Fruit fly (Drosophila melanogaster) whole organism, adult: ENCODE data around the gene RpL7-like.

Source experiments
- CG11617 ChIP-seq: fragments of 200-800 bp; sonication (Bioruptor generic); optimal IDR thresholded peaks from 2 replicates; lab custom pipeline; 2017; ENCODE audit warnings: mild to moderate bottlenecking, missing biosample characterization, missing genetic modification reagents, missing genetic modification characterization
- CG12768 ChIP-seq: fragments of 200-800 bp; sonication (Bioruptor generic); optimal IDR thresholded peaks from 2 replicates; lab custom pipeline; 2017; ENCODE audit warnings: missing biosample characterization, missing genetic modification characterization, mild to moderate bottlenecking, moderate library complexity, missing genetic modification reagents
- CG14711 ChIP-seq: fragments of 200-800 bp; sonication (Bioruptor generic); optimal IDR thresholded peaks from 2 replicates; lab custom pipeline; 2018; ENCODE audit warnings: missing biosample characterization, mild to moderate bottlenecking, missing genetic modification characterization, moderate library complexity
- CG1620 ChIP-seq: fragments of 200-800 bp; sonication (Bioruptor generic); optimal IDR thresholded peaks from 2 replicates; lab custom pipeline; 2016; ENCODE audit warnings: missing biosample characterization, missing genetic modification characterization
- CG33017 ChIP-seq: fragments of 200-800 bp; sonication (Bioruptor generic); optimal IDR thresholded peaks from 2 replicates; lab custom pipeline; 2018; ENCODE audit warnings: missing biosample characterization, mild to moderate bottlenecking, missing genetic modification characterization, moderate library complexity
- CG7045 ChIP-seq: fragments of 200-800 bp; sonication (Bioruptor generic); optimal IDR thresholded peaks from 2 replicates; lab custom pipeline; 2017; ENCODE audit warnings: missing biosample characterization, mild to moderate bottlenecking, missing genetic modification characterization
- CG7101 ChIP-seq: fragments of 200-800 bp; sonication (Bioruptor generic); optimal IDR thresholded peaks from 2 replicates; lab custom pipeline; 2018; ENCODE audit warnings: missing biosample characterization, mild to moderate bottlenecking, missing genetic modification characterization, moderate library complexity
- Clk ChIP-seq: fragments of 200-800 bp; sonication (Bioruptor generic); optimal IDR thresholded peaks from 2 replicates; lab custom pipeline; 2017; ENCODE audit warnings: missing biosample characterization, missing genetic modification characterization
- Crg-1 ChIP-seq: fragments of 200-800 bp; sonication (Bioruptor generic); optimal IDR thresholded peaks from 2 replicates; lab custom pipeline; 2016; ENCODE audit warnings: missing biosample characterization, missing genetic modification characterization
- Hr96 ChIP-seq: fragments of 200-800 bp; sonication (Bioruptor generic); optimal IDR thresholded peaks from 2 replicates; lab custom pipeline; 2016; ENCODE audit warnings: missing biosample characterization, missing genetic modification characterization
- Mnt ChIP-seq: fragments of 200-800 bp; sonication (Bioruptor generic); optimal IDR thresholded peaks from 2 replicates; lab custom pipeline; 2016; ENCODE audit warnings: missing biosample characterization, mild to moderate bottlenecking, missing genetic modification characterization
- bab1 ChIP-seq: fragments of 200-800 bp; sonication (Bioruptor generic); optimal IDR thresholded peaks from 3 replicates; lab custom pipeline; 2019; ENCODE audit warnings: missing biosample characterization, mild to moderate bottlenecking, missing genetic modification characterization, moderate library complexity
- cic ChIP-seq: fragments of 200-800 bp; sonication (Bioruptor generic); optimal IDR thresholded peaks from 2 replicates; lab custom pipeline; 2017; ENCODE audit warnings: missing biosample characterization, mild to moderate bottlenecking, missing genetic modification characterization, moderate library complexity
- cnc ChIP-seq, 2 experiments: fragments of >200 bp; optimal IDR thresholded peaks; 2 replicates each; lab custom pipeline; 2017
- kay ChIP-seq: fragments of 200-800 bp; sonication (Bioruptor generic); peaks from one replicate; lab custom pipeline; 2016; ENCODE audit warnings: missing biosample characterization, missing genetic modification characterization, borderline replicate concordance
- ovo ChIP-seq: fragments of 200-800 bp; sonication (Bioruptor generic); optimal IDR thresholded peaks from 2 replicates; lab custom pipeline; 2016; ENCODE audit warnings: missing biosample characterization, missing genetic modification characterization
- pad ChIP-seq: fragments of 200-800 bp; sonication (Bioruptor generic); optimal IDR thresholded peaks from 3 replicates; lab custom pipeline; 2017; ENCODE audit warnings: missing biosample characterization, missing genetic modification characterization, mild to moderate bottlenecking, moderate library complexity, missing genetic modification reagents
- tj ChIP-seq: fragments of 200-800 bp; sonication (Bioruptor generic); optimal IDR thresholded peaks from 3 replicates; lab custom pipeline; 2017; ENCODE audit warnings: missing biosample characterization, mild to moderate bottlenecking, missing genetic modification characterization, moderate library complexity
- toe ChIP-seq: fragments of 200-800 bp; sonication (Bioruptor generic); optimal IDR thresholded peaks from 2 replicates; lab custom pipeline; 2016; ENCODE audit warnings: missing biosample characterization, missing genetic modification characterization

The RpL7-like gene

DNA sequence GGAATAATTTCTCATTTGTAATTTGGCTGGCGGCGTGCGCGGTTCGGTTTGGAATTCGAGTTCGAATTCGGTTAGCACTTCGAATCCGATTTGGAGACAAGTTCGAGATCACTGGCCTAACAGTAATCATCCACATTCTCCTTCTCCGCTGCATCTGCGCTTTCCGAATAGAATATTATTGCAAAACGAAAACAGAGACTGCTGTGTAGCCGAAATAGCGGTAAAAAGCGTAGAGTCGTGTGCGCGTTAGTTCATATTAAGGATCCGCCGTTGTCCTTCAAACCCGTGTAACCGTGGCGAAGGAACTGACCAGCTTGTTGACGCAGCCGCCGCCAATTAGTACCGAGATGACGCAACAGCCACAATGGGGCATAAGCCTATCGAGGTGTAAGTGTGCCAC is 28.7 kb upstream of the RpL7-like start, which contains the start of gene dmGlut:
dmGlut (plus strand) TSS at position 4 of the 400 bp plus-strand sequence.
- TF ChIP-seq pad (GFP tag; lab: Kevin White, UChicago) (peak; percentile 93), Crg-1 (no peak), toe (GFP tag; lab: Kevin White, UChicago) (no peak), bab1 (no peak)

DNA sequence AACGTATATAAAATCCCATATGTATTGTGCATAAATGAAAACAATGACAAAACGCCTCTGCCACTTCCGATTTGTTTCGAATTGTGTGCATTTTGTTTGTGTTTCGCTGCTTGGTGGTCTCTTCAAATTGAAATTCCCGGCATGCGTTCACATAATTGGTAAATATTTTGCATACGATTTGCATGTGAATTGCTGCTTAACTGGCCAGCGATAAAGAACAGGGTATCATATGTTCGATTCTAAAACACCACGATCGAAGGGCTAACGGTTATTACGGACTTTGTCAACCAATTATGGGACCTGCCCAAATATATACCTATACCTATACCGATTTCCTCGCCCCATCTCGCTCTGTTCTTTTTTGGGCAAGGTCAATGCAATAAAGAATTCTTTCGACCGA is 28.0 kb upstream of the RpL7-like start:
- TF ChIP-seq Hr96 (no peak), cnc (optimal IDR thresholded peaks at IDR 0.05; lab: Kevin White, UChicago) (no peak), Clk (GFP tag; lab: Kevin White, UChicago) (no peak)

DNA sequence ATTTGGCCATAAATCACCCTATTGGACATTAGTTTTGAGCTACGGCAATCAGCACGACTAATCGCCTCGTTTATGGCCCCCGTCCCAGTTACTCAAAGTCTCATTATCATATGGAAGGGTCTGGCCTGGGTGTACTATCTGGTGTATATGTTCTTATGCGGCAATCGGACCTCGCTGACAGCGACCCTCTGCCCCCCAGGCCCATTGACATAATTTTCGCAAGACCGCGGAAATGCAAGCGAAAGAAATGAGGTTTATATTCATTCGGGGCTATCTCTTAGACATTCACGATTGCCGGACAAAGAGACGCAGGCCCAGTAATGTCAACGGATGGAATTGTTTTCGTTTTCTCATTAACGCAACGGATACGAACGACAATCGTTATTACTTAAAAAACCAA is 27.3 kb upstream of the RpL7-like start:
- TF ChIP-seq kay (GFP tag; lab: Kevin White, UChicago): no peak
- TF ChIP-seq toe (GFP tag; lab: Kevin White, UChicago): no peak
- no peak for TF ChIP-seq CG11617 (GFP tag; lab: Kevin White, UChicago)
- TF ChIP-seq Crg-1: no peak
- no peak for TF ChIP-seq Clk (GFP tag; lab: Kevin White, UChicago)
- no peak for TF ChIP-seq pad (GFP tag; lab: Kevin White, UChicago)
- no peak for TF ChIP-seq CG14711
- no peak for TF ChIP-seq CG7101 (tag; lab: Kevin White, UChicago)
- TF ChIP-seq cic: no peak
- no peak for TF ChIP-seq CG12768 (GFP tag; lab: Kevin White, UChicago)
- TF ChIP-seq CG1620 (GFP tag; lab: Kevin White, UChicago): no peak

DNA sequence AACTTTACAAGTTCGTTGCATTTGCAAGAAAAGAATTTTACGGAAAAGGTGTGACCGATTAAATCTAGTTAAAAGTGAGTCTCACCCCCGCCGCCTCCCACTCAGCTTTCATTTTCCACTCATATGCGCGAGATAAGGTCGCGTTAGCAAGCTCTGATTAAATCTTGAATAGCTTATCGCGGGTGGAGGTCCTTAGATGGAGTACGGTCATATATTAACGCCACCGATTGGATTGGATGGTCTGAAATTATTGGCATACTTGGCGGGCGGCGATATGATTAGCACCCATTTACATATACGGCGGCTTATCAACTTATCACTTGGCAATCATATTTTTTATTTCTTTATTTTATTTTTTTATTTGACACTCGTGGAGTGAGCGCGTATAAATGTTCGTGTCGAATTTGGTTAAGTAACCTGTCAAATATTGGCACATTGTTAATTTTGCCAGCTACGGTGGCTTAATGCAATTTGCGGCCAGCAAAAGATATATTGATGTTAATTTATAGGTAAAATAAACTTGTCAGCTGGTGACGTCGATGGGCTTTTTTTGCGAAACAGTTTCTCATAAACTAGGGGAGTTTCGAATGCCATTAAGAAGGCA is 26.4 kb upstream of the RpL7-like start:
- no peak for TF ChIP-seq CG33017 (tag; lab: Kevin White, UChicago)
- no peak for TF ChIP-seq Crg-1
- TF ChIP-seq cic: no peak
- no peak for TF ChIP-seq kay (GFP tag; lab: Kevin White, UChicago)
- TF ChIP-seq Hr96: peak; percentile 7

DNA sequence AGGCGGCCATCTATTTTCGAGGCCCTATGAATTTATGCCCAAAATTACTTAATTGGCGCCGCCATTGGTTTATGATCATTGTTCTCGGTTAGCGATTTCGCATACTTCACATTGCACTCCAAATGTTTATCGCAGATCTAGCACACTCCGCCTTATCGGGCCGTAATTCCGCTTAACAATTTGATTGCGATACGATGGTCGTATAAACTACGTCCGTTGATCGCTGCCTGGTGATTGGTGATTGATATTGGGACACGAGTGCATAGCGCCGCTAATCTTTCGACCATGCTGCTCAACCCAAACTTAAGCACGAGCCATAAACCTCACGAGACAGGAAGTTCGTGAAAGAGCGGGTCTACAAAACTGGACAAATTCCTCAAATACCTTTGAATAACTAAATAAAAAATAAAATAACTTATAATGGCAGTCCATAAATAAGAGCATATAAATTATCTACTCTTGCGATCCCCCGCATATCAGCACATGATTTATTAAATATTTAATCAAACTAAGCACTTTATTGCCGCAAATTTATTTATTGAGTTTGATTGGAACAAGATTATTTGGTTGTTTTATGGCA is 25.5 kb upstream of the RpL7-like start:
- peak; percentile 4 for TF ChIP-seq cic
- no peak for TF ChIP-seq CG7101 (tag; lab: Kevin White, UChicago)

DNA sequence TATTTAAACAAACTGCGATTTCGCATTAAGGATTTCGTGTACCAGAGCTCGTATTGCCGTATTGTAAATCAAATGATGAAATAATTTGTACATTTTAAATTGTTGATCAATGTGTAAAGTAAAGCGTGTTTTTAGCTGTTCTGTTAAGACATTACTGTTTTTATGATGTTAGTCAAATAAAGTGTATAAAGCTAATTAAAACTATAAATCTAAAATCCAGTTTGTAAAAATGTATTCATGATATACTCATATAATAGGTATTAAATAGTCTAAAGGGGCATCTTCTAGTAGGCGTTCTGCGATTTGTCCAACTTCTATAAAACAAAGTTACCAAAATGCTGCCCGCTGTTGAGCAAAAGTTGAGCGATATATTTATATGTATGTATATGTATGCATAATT is 22.2 kb upstream of the RpL7-like start, which contains the start of gene CG18788:
CG18788 (plus strand) TSS at position 301 of the 400 bp plus-strand sequence.
- no peak for TF ChIP-seq kay (GFP tag; lab: Kevin White, UChicago)
- TF ChIP-seq CG7045 (GFP tag; lab: Kevin White, UChicago): no peak

DNA sequence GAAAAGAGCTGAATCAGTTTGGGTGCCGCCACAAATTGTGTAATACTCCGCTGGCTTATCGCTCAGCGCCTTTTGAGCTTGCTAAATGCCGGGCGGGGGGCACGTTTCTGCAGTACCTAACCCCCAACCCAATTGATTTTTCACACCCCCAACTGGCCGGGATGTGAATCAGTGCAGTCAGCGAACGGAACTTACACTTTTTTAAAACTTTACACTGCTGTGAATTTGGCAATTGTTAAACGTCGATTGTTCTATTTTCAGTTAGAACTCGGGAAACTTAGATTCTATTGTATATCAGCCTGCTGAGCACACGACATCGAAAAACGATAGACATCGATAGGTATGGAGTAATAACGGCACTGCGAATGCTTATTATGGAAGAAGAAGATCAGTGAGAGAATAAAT is 17.9 kb upstream of the RpL7-like start, which contains the start of gene Tom70:
Tom70 (minus strand) TSS at position 335 of the 405 bp plus-strand sequence.
- TF ChIP-seq cic (no peak), CG7045 (GFP tag; lab: Kevin White, UChicago) (no peak), ovo (GFP tag; lab: Kevin White, UChicago) (peak; percentile 13), Mnt (peak; percentile 81), bab1 (no peak), CG1620 (GFP tag; lab: Kevin White, UChicago) (no peak), cnc (optimal IDR thresholded peaks at IDR 0.05; lab: Kevin White, UChicago) (no peak), CG12768 (GFP tag; lab: Kevin White, UChicago) (no peak), CG11617 (GFP tag; lab: Kevin White, UChicago) (no peak), toe (GFP tag; lab: Kevin White, UChicago) (no peak), pad (GFP tag; lab: Kevin White, UChicago) (no peak), Hr96 (no peak), Crg-1 (no peak), kay (GFP tag; lab: Kevin White, UChicago) (no peak), CG33017 (tag; lab: Kevin White, UChicago) (no peak), CG7101 (tag; lab: Kevin White, UChicago) (no peak), tj (GFP tag; lab: Kevin White, UChicago) (no peak)

DNA sequence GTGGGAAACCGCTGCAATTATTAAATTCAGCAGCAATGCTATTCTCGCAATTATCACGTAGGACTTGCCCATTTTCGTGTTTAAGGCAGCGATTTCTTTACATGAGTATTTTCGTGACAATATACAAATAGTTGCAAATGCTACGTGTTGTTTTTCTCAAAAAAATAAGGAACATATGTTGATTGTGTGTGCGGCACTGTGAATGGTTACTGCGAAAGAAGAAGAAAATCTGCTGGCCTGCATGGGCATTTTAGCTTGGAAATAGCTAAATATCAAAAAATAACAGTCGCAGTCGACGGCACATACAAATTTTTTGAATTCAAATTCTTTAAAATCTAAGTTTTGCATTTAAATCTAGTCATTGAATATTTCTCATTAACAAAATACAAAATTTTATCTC is 15.6 kb upstream of the RpL7-like start, which contains the start of gene CG6766:
CG6766 (minus strand) TSS at position 180 of the 400 bp plus-strand sequence.
- TF ChIP-seq CG11617 (GFP tag; lab: Kevin White, UChicago): no peak
- peak; percentile 51 for TF ChIP-seq bab1
- TF ChIP-seq tj (GFP tag; lab: Kevin White, UChicago): peak; percentile 18
